Worm (Caenorhabditis elegans) whole organism, L2 larva: ENCODE results near the gene egl-13.

Source experiments
- ceh-16 ChIP-seq: fragments of 150-350 bp; optimal IDR thresholded peaks from 2 replicates; lab custom pipeline; 2014; ENCODE audit warnings: missing biosample characterization, missing genetic modification characterization
- lin-11 ChIP-seq: fragments of 150-350 bp; sonication (generic microtip); optimal IDR thresholded peaks from 2 replicates; lab custom pipeline; 2014; ENCODE audit warnings: missing biosample characterization, missing genetic modification characterization, inconsistent platforms, mixed read lengths
- mab-5 ChIP-seq: fragments of 150-350 bp; optimal IDR thresholded peaks from 2 replicates; lab custom pipeline; 2014; ENCODE audit warnings: missing biosample characterization, missing genetic modification characterization

- TF ChIP-seq mab-5, result no peak
- no peak for TF ChIP-seq lin-11 (tag; lab: Kevin White, UChicago)
- TF ChIP-seq ceh-16 (tag; lab: Kevin White, UChicago), result no peak
Observed at ce11 chrX:5672615-5673014, 9.0 kb downstream of the egl-13 start.
